Worm (Caenorhabditis elegans) whole organism, late embryonic: ENCODE data around the gene msp-3.
A peak's percentile ranks its signal among the peaks of the same experiment; 100 is the strongest.
"Not testable (repeated sequence)": the region's sequence is repeated elsewhere in the genome, so short reads cannot be mapped to it uniquely, and the experiment has no call there.

Experiments
- C08G9.2 ChIP-seq: sonication (generic microtip); optimal IDR thresholded peaks from 2 replicates; lab custom pipeline; 2016; ENCODE audit warnings: mild to moderate bottlenecking, missing genetic modification characterization, moderate library complexity, missing compliant biosample characterization
- F13H6.1 ChIP-seq: sonication (generic microtip); optimal IDR thresholded peaks from 2 replicates; lab custom pipeline; 2016; ENCODE audit warnings: missing genetic modification characterization, missing compliant biosample characterization
- K09A11.1 ChIP-seq: sonication (generic microtip); optimal IDR thresholded peaks from 2 replicates; lab custom pipeline; 2017; ENCODE audit warnings: antibody characterized with exemption, mild to moderate bottlenecking, missing genetic modification characterization, missing compliant biosample characterization; ENCODE audit not compliant: insufficient read depth
- T23F11.4 ChIP-seq: fragments of 200-800 bp; sonication (Bioruptor generic); optimal IDR thresholded peaks from 2 replicates; lab custom pipeline; 2018; ENCODE audit warnings: mild to moderate bottlenecking, missing genetic modification characterization, missing compliant biosample characterization
- Y22D7AL.16 ChIP-seq: sonication (generic microtip); optimal IDR thresholded peaks from 2 replicates; lab custom pipeline; 2016; ENCODE audit warnings: missing genetic modification characterization, missing compliant biosample characterization
- ahr-1 ChIP-seq: sonication (generic microtip); optimal IDR thresholded peaks from 2 replicates; lab custom pipeline; 2016; ENCODE audit warnings: missing genetic modification characterization, missing compliant biosample characterization
- ceh-14 ChIP-seq: sonication (generic microtip); optimal IDR thresholded peaks from 2 replicates; lab custom pipeline; 2016; ENCODE audit warnings: missing genotype, missing genetic modification characterization, missing compliant biosample characterization
- ceh-2 ChIP-seq: sonication (generic microtip); optimal IDR thresholded peaks from 2 replicates; lab custom pipeline; 2016; ENCODE audit warnings: missing genotype, missing genetic modification characterization, missing compliant biosample characterization
- ceh-22 ChIP-seq: sonication (generic microtip); optimal IDR thresholded peaks from 2 replicates; lab custom pipeline; 2017; ENCODE audit warnings: missing biosample characterization, missing genetic modification characterization
- ceh-24 ChIP-seq: sonication (generic microtip); optimal IDR thresholded peaks from 2 replicates; lab custom pipeline; 2016; ENCODE audit warnings: mild to moderate bottlenecking, missing genetic modification characterization, missing compliant biosample characterization
- ceh-30 ChIP-seq: fragments of 150-350 bp; optimal IDR thresholded peaks from 2 replicates; lab custom pipeline; 2014; ENCODE audit warnings: missing biosample characterization, missing genetic modification characterization
- ceh-31 ChIP-seq: sonication (generic microtip); optimal IDR thresholded peaks from 2 replicates; lab custom pipeline; 2016; ENCODE audit warnings: missing genetic modification characterization, missing compliant biosample characterization
- ceh-34 ChIP-seq: sonication (generic microtip); optimal IDR thresholded peaks from 2 replicates; lab custom pipeline; 2016; ENCODE audit warnings: mild to moderate bottlenecking, missing genetic modification characterization, missing compliant biosample characterization
- dmd-4 ChIP-seq: sonication (generic microtip); optimal IDR thresholded peaks from 2 replicates; lab custom pipeline; 2016; ENCODE audit warnings: borderline replicate concordance, missing genetic modification characterization, missing compliant biosample characterization
- elt-2 ChIP-seq: sonication (generic microtip); optimal IDR thresholded peaks from 2 replicates; lab custom pipeline; 2016; ENCODE audit warnings: missing genetic modification reagents, missing genetic modification characterization, missing compliant biosample characterization
- elt-4 ChIP-seq: sonication (generic microtip); optimal IDR thresholded peaks from 2 replicates; lab custom pipeline; 2016; ENCODE audit warnings: missing genetic modification characterization, missing compliant biosample characterization
- ets-4 ChIP-seq: sonication (generic microtip); optimal IDR thresholded peaks from 2 replicates; lab custom pipeline; 2016; ENCODE audit warnings: missing genetic modification characterization, missing compliant biosample characterization
- gmeb-2 ChIP-seq: sonication (generic microtip); optimal IDR thresholded peaks from 2 replicates; lab custom pipeline; 2016; ENCODE audit warnings: missing genetic modification characterization, inconsistent platforms, missing compliant biosample characterization
- hlh-6 ChIP-seq: sonication (generic microtip); optimal IDR thresholded peaks from 2 replicates; lab custom pipeline; 2016; ENCODE audit warnings: missing genotype, missing genetic modification characterization, missing compliant biosample characterization
- hlh-8 ChIP-seq: sonication (generic microtip); optimal IDR thresholded peaks from 2 replicates; lab custom pipeline; 2016; ENCODE audit warnings: missing genotype, missing genetic modification characterization, missing compliant biosample characterization
- lim-6 ChIP-seq: sonication (generic microtip); optimal IDR thresholded peaks from 2 replicates; lab custom pipeline; 2016; ENCODE audit warnings: missing genetic modification characterization, missing compliant biosample characterization
- lin-11 ChIP-seq: fragments of 200-800 bp; sonication (Bioruptor generic); optimal IDR thresholded peaks from 2 replicates; lab custom pipeline; 2018; ENCODE audit warnings: mild to moderate bottlenecking, missing genetic modification characterization, missing compliant biosample characterization
- madf-2 ChIP-seq: sonication (generic microtip); optimal IDR thresholded peaks from 2 replicates; lab custom pipeline; 2017; ENCODE audit warnings: missing genetic modification characterization, missing compliant biosample characterization
- nhr-232 ChIP-seq: sonication (generic microtip); optimal IDR thresholded peaks from 2 replicates; lab custom pipeline; 2016; ENCODE audit warnings: missing genetic modification characterization, missing compliant biosample characterization
- npax-4 ChIP-seq: sonication (generic microtip); optimal IDR thresholded peaks from 2 replicates; lab custom pipeline; 2016; ENCODE audit warnings: missing genetic modification characterization, missing compliant biosample characterization
- pag-3 ChIP-seq: sonication (generic microtip); optimal IDR thresholded peaks from 2 replicates; lab custom pipeline; 2016; ENCODE audit warnings: missing compliant biosample characterization, missing genetic modification characterization, borderline replicate concordance
- pat-9 ChIP-seq: fragments of 200-800 bp; sonication (Bioruptor generic); optimal IDR thresholded peaks from 2 replicates; lab custom pipeline; 2018; ENCODE audit warnings: mild to moderate bottlenecking, missing genetic modification characterization, moderate library complexity, missing compliant biosample characterization
- pax-1 ChIP-seq: fragments of 150-350 bp; optimal IDR thresholded peaks from 2 replicates; lab custom pipeline; 2014; ENCODE audit warnings: missing biosample characterization, missing genetic modification characterization
- pha-4 ChIP-seq: fragments of 150-350 bp; optimal IDR thresholded peaks from 2 replicates; lab custom pipeline; 2018; ENCODE audit warnings: missing biosample characterization, missing genetic modification reagents, missing genetic modification characterization
- pqm-1 ChIP-seq: sonication (generic microtip); optimal IDR thresholded peaks from 2 replicates; lab custom pipeline; 2016; ENCODE audit warnings: missing genetic modification characterization, missing compliant biosample characterization
- pros-1 ChIP-seq: fragments of 150-350 bp; optimal IDR thresholded peaks from 2 replicates; lab custom pipeline; 2014; ENCODE audit warnings: missing biosample characterization, missing genetic modification reagents, missing genetic modification characterization
- sdc-2 ChIP-seq: sonication (generic microtip); optimal IDR thresholded peaks from 2 replicates; lab custom pipeline; 2016; ENCODE audit warnings: missing genotype, missing genetic modification characterization, missing compliant biosample characterization
- syd-9 ChIP-seq: sonication (generic microtip); optimal IDR thresholded peaks from 2 replicates; lab custom pipeline; 2016; ENCODE audit warnings: mild to moderate bottlenecking, missing genetic modification characterization, moderate library complexity, missing compliant biosample characterization
- ttx-3 ChIP-seq: sonication (generic microtip); optimal IDR thresholded peaks from 2 replicates; lab custom pipeline; 2016; ENCODE audit warnings: missing genetic modification reagents, missing genetic modification characterization, missing compliant biosample characterization
- unc-55 ChIP-seq: sonication (generic microtip); optimal IDR thresholded peaks from 2 replicates; lab custom pipeline; 2017; ENCODE audit warnings: missing biosample characterization, missing genetic modification reagents, missing genetic modification characterization

The msp-3 gene

ce11 chrII:4786181-4786580 lies at the start of gene msp-3:
TSS of gene msp-3 (minus strand) at chrII:4786281.
- no peak for TF ChIP-seq dmd-4 (tag; lab: Kevin White, UChicago)
- TF ChIP-seq lin-11 (tag; lab: Kevin White, UChicago), result no peak
- no peak for TF ChIP-seq pros-1
- no peak for TF ChIP-seq ceh-22 (tag; lab: Kevin White, UChicago)
- no peak for TF ChIP-seq gmeb-2 (tag; lab: Kevin White, UChicago)
- TF ChIP-seq ahr-1 (tag; lab: Kevin White, UChicago), result no peak
- TF ChIP-seq Y22D7AL.16 (tag; lab: Kevin White, UChicago), result no peak
- no peak for TF ChIP-seq npax-4 (tag; lab: Kevin White, UChicago)
- no peak for TF ChIP-seq pag-3 (tag; lab: Kevin White, UChicago)
- TF ChIP-seq hlh-8 (tag; lab: Kevin White, UChicago), result no peak
- TF ChIP-seq ets-4 (tag; lab: Kevin White, UChicago), result no peak
- no peak for TF ChIP-seq sdc-2
- TF ChIP-seq madf-2, result no peak
- TF ChIP-seq T23F11.4, result no peak
- TF ChIP-seq ceh-2 (tag; lab: Kevin White, UChicago), result no peak
- TF ChIP-seq hlh-6 (tag; lab: Kevin White, UChicago), result no peak
- TF ChIP-seq C08G9.2, result no peak
- no peak for TF ChIP-seq ceh-34 (tag; lab: Kevin White, UChicago)

- TF ChIP-seq lim-6 (tag; lab: Kevin White, UChicago) (no peak), pha-4 (tag; lab: Kevin White, UChicago) (no peak), ceh-31 (tag; lab: Kevin White, UChicago) (no peak), K09A11.1 (no peak), pat-9 (tag; lab: Kevin White, UChicago) (no peak), syd-9 (tag; lab: Kevin White, UChicago) (no peak), ceh-22 (tag; lab: Kevin White, UChicago) (no peak), elt-4 (no peak)
- TF ChIP-seq, all 69 proteins: peak for 0
Measured at ce11 chrII:4834761-4835160, 48.7 kb upstream of the msp-3 start, which contains the start of the genes C33F10.11 and C33F10.1. TSS of gene C33F10.11 (minus strand) at chrII:4834861. TSS of gene C33F10.1 (plus strand) at chrII:4835023.

- TF ChIP-seq pax-1 (no peak), unc-55 (GFP tag; lab: Kevin White, UChicago) (peak; percentile 68), ttx-3 (tag; lab: Kevin White, UChicago) (no peak), C08G9.2 (no peak), elt-2 (tag; lab: Kevin White, UChicago) (no peak), hlh-8 (tag; lab: Kevin White, UChicago) (no peak), ceh-30 (tag; lab: Kevin White, UChicago) (no peak), lim-6 (tag; lab: Kevin White, UChicago) (no peak), ceh-14 (tag; lab: Kevin White, UChicago) (no peak), elt-4 (no peak), F13H6.1 (tag; lab: Kevin White, UChicago) (no peak), nhr-232 (no peak), ceh-24 (tag; lab: Kevin White, UChicago) (no peak), ceh-34 (tag; lab: Kevin White, UChicago) (peak; percentile 0)
- TF ChIP-seq, all 69 proteins: peak for 2
Measured at ce11 chrII:4827734-4828609, 41.9 kb upstream of the msp-3 start, which contains the start of the genes fbxb-88 and tbck-1. TSS of gene fbxb-88 (minus strand) at chrII:4827884. TSS of gene tbck-1 (plus strand) at chrII:4828559.

- TF ChIP-seq ets-4 (tag; lab: Kevin White, UChicago); pha-4 (tag; lab: Kevin White, UChicago); pqm-1: not testable (repeated sequence)
- TF ChIP-seq, all 69 proteins: peak for 0; not testable (repeated sequence) for 69
Measured at ce11 chrII:4825133-4825532, 39.1 kb upstream of the msp-3 start, which contains the start of the genes C33F10.8 and msp-40. TSS of gene C33F10.8 (minus strand) at chrII:4825233. TSS of gene msp-40 (plus strand) at chrII:4825414.
